Fruit fly (Drosophila melanogaster): Measurements from ENCODE around the gene CG4291.
A peak's percentile ranks its signal among the peaks of the same experiment; 100 is the strongest.

The CG4291 gene

dm6 chr2L:846167-846868 is 6.2 kb downstream of the CG4291 start (continued):
- TF ChIP-seq acj6 (GFP tag; optimal IDR thresholded peaks at IDR 0.05), result peak; percentile 73
- peak; percentile 70 for TF ChIP-seq CG6163 (GFP tag; IDR thresholded peaks at IDR 0.05)
- peak; percentile 32 for TF ChIP-seq CG10631 (GFP tag; optimal IDR thresholded peaks at IDR 0.05)
- TF ChIP-seq Sox14 (GFP tag; optimal IDR thresholded peaks at IDR 0.05), result peak; percentile 24
- peak; percentile 90 for TF ChIP-seq Hr4 (GFP tag; optimal IDR thresholded peaks at IDR 0.05)
- peak; percentile 85 for TF ChIP-seq CG15336 (GFP tag; IDR thresholded peaks at IDR 0.05)
- peak; percentile 6 for TF ChIP-seq CG11902 (GFP tag; optimal IDR thresholded peaks at IDR 0.05)
- TF ChIP-seq fd85E (GFP tag; optimal IDR thresholded peaks at IDR 0.05), result no peak
- TF ChIP-seq Lpt (GFP tag; optimal IDR thresholded peaks at IDR 0.05), result peak; percentile 64
- TF ChIP-seq CG11762 (GFP tag; optimal IDR thresholded peaks at IDR 0.05; ENCODE audit: insufficient read depth), result peak; percentile 47
- TF ChIP-seq CG16779 (tag; optimal IDR thresholded peaks at IDR 0.05), result peak; percentile 48
- peak; percentile 57 for TF ChIP-seq Blimp-1 (GFP tag; optimal IDR thresholded peaks at IDR 0.05)
- peak; percentile 73 for TF ChIP-seq eg (GFP tag; IDR thresholded peaks at IDR 0.05)
- TF ChIP-seq fkh (GFP tag; optimal IDR thresholded peaks at IDR 0.05), result peak; percentile 12
- peak; percentile 80 for TF ChIP-seq CG4318 (GFP tag; optimal IDR thresholded peaks at IDR 0.05)
- no peak for TF ChIP-seq Hr38 (GFP tag; optimal IDR thresholded peaks at IDR 0.05)
- TF ChIP-seq CG3919 (GFP tag; optimal IDR thresholded peaks at IDR 0.05), result peak; percentile 69
- TF ChIP-seq CG10669 (GFP tag; optimal IDR thresholded peaks at IDR 0.05), result peak; percentile 24
- TF ChIP-seq svp (GFP tag), result peak; percentile 76
- peak; percentile 14 for TF ChIP-seq CG1621 (tag; optimal IDR thresholded peaks at IDR 0.05)
- TF ChIP-seq CG8319 (GFP tag; optimal IDR thresholded peaks at IDR 0.05), result peak; percentile 28

DNA sequence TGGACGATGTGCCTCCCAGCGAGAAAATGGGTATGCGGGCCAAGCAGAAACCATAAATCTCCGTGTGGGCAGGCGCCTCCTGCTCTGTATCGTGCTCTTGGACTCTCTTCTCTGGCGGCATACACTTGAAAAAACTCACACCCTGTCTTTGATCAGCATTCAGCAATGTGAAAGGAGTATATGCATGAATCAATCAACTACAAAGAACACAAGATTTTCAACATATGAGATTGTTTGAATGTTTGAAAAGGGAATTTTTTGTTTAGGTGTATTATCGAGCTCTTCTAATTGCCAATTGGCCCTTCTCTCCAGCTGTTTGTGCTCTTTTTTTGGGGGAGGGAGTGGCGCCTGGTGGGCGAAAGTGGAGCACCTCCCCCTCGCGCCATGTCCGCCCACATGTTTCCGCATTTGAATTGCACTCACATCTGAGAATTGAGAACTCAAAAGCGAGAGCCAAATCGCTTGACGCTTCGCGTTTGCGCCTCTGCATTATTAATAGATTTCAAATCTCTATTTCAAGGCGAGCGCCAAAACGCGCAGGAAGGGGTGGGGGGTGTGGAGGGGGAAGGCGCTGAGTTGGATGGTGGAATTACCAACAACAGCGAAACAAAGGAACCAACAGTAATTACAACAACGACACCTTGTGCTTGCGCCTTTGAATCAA is 7.1 kb downstream of the CG4291 start:
- peak; percentile 45 for TF ChIP-seq CG16779 (tag; optimal IDR thresholded peaks at IDR 0.05)
- peak; percentile 81 for TF ChIP-seq Met (GFP tag; optimal IDR thresholded peaks at IDR 0.05)
- peak; percentile 75 for TF ChIP-seq acj6 (GFP tag; optimal IDR thresholded peaks at IDR 0.05)
- TF ChIP-seq Hr39 (GFP tag; optimal IDR thresholded peaks at IDR 0.05), result peak; percentile 86
- peak; percentile 44 for TF ChIP-seq spab (GFP tag; optimal IDR thresholded peaks at IDR 0.05)
- TF ChIP-seq topi (GFP tag; optimal IDR thresholded peaks at IDR 0.05), result peak; percentile 83
- TF ChIP-seq svp (GFP tag), result peak; percentile 91
- TF ChIP-seq Hr4 (GFP tag; optimal IDR thresholded peaks at IDR 0.05), result peak; percentile 91
- TF ChIP-seq fd59A (GFP tag; optimal IDR thresholded peaks at IDR 0.05), result peak; percentile 32
- TF ChIP-seq CG10631 (GFP tag; optimal IDR thresholded peaks at IDR 0.05), result peak; percentile 74
- TF ChIP-seq fd85E (GFP tag; optimal IDR thresholded peaks at IDR 0.05), result peak; percentile 21
- TF ChIP-seq CG31627 (GFP tag; optimal IDR thresholded peaks at IDR 0.05), result peak; percentile 76
- TF ChIP-seq net (GFP tag; optimal IDR thresholded peaks at IDR 0.05), result peak; percentile 83
- peak; percentile 73 for TF ChIP-seq Sox14 (GFP tag; optimal IDR thresholded peaks at IDR 0.05)
- TF ChIP-seq ss (GFP tag; optimal IDR thresholded peaks at IDR 0.05), result peak in 1 of 2 experiments; percentile 8
- TF ChIP-seq Blimp-1 (GFP tag; optimal IDR thresholded peaks at IDR 0.05), result no peak
- peak; percentile 86 for TF ChIP-seq CG8119 (GFP tag; IDR thresholded peaks at IDR 0.05)
- peak; percentile 36 for TF ChIP-seq dsx (GFP tag; optimal IDR thresholded peaks at IDR 0.05; ENCODE audit: poor library complexity, severe bottlenecking)
- TF ChIP-seq Eip78C (GFP tag), result peak; percentile 92
- peak; percentile 78 for TF ChIP-seq CG7368 (GFP tag; optimal IDR thresholded peaks at IDR 0.05)
- peak; percentile 80 for TF ChIP-seq CG4318 (GFP tag; optimal IDR thresholded peaks at IDR 0.05)
- TF ChIP-seq cyc (GFP tag; optimal IDR thresholded peaks at IDR 0.05), result peak; percentile 83
- peak; percentile 91 for TF ChIP-seq eg (GFP tag; IDR thresholded peaks at IDR 0.05)
- peak; percentile 2 for TF ChIP-seq Eip93F (GFP tag; optimal IDR thresholded peaks at IDR 0.05)
- peak; percentile 80 for TF ChIP-seq pdm3 (GFP tag; optimal IDR thresholded peaks at IDR 0.05)
- peak; percentile 86 for TF ChIP-seq Gug (GFP tag; IDR thresholded peaks at IDR 0.05)
- TF ChIP-seq CG6808 (GFP tag; optimal IDR thresholded peaks at IDR 0.05), result peak; percentile 39
- TF ChIP-seq Smox (GFP tag; optimal IDR thresholded peaks at IDR 0.05), result peak; percentile 68
- TF ChIP-seq CG11902 (GFP tag; optimal IDR thresholded peaks at IDR 0.05), result peak; percentile 46
- TF ChIP-seq CG11762 (GFP tag; optimal IDR thresholded peaks at IDR 0.05; ENCODE audit: insufficient read depth), result no peak
- TF ChIP-seq dac (GFP tag; optimal IDR thresholded peaks at IDR 0.05), result peak; percentile 65
- peak; percentile 76 for TF ChIP-seq Sox102F (GFP tag; optimal IDR thresholded peaks at IDR 0.05)
- peak; percentile 37 for TF ChIP-seq CG6854 (GFP tag; optimal IDR thresholded peaks at IDR 0.05)
- no peak for TF ChIP-seq CG9139 (GFP tag; optimal IDR thresholded peaks at IDR 0.05)
- TF ChIP-seq esn (GFP tag; optimal IDR thresholded peaks at IDR 0.05), result peak; percentile 76
- peak; percentile 89 for TF ChIP-seq CG32006 (GFP tag; optimal IDR thresholded peaks at IDR 0.05)
- peak; percentile 90 for TF ChIP-seq CG15336 (GFP tag; IDR thresholded peaks at IDR 0.05)

All from whole organism, prepupa.